Worm (Caenorhabditis elegans) whole organism, L1 larva: ENCODE results near the gene orai-1.

ENCODE experiments used
- C16A3.4 ChIP-seq: fragments of 150-350 bp; optimal IDR thresholded peaks from 2 replicates; lab custom pipeline; 2014; ENCODE audit warnings: missing biosample characterization, missing genetic modification characterization
- F16B12.6 ChIP-seq: fragments of 150-350 bp; optimal IDR thresholded peaks from 2 replicates; lab custom pipeline; 2014; ENCODE audit warnings: missing biosample characterization, missing genetic modification characterization
- Y116A8C.19 ChIP-seq: sonication (generic microtip); optimal IDR thresholded peaks from 2 replicates; lab custom pipeline; 2016; ENCODE audit warnings: missing compliant biosample characterization, missing genetic modification characterization, borderline replicate concordance
- aha-1 ChIP-seq: fragments of 150-350 bp; optimal IDR thresholded peaks from 2 replicates; lab custom pipeline; 2014; ENCODE audit warnings: missing biosample characterization, missing genetic modification characterization
- alr-1 ChIP-seq: fragments of 200-800 bp; sonication (Bioruptor generic); optimal IDR thresholded peaks from 2 replicates; lab custom pipeline; 2018; ENCODE audit warnings: borderline replicate concordance, mild to moderate bottlenecking, missing genetic modification characterization, missing compliant biosample characterization
- aly-2 ChIP-seq: fragments of 150-350 bp; optimal IDR thresholded peaks from 2 replicates; lab custom pipeline; 2014; ENCODE audit warnings: missing biosample characterization, missing genetic modification characterization
- ama-1 ChIP-seq: fragments of 150-350 bp; optimal IDR thresholded peaks from 2 replicates; lab custom pipeline; 2014
- blmp-1 ChIP-seq: fragments of 150-350 bp; optimal IDR thresholded peaks from 2 replicates; lab custom pipeline; 2014; ENCODE audit warnings: missing biosample characterization, missing genetic modification characterization
- ceh-90 ChIP-seq: sonication (generic microtip); optimal IDR thresholded peaks from 2 replicates; lab custom pipeline; 2016; ENCODE audit warnings: missing genetic modification characterization, missing compliant biosample characterization
- ces-1 ChIP-seq: fragments of 150-350 bp; optimal IDR thresholded peaks from 2 replicates; lab custom pipeline; 2014; ENCODE audit warnings: missing biosample characterization, missing genetic modification reagents, missing genetic modification characterization
- dsc-1 ChIP-seq: sonication (generic microtip); optimal IDR thresholded peaks from 2 replicates; lab custom pipeline; 2016; ENCODE audit warnings: mild to moderate bottlenecking, missing genetic modification characterization, missing compliant biosample characterization
- efl-1 ChIP-seq, 4 experiments: fragments of 150-350 bp; optimal IDR thresholded peaks in 3 of 4; peaks in 1 of 4; 1 replicate in 1 of 4; 2 replicates in 3 of 4; lab custom pipeline; 2014; ENCODE audit warnings: missing biosample characterization in 2 of 4, missing genetic modification characterization in 2 of 4, missing genetic modification reagents in 2 of 4
- elt-3 ChIP-seq, 6 experiments: fragments of 150-350 bp in 1 of 6; sonication (generic microtip); optimal IDR thresholded peaks; 2 replicates each; lab custom pipeline; 2017 to 2018; ENCODE audit warnings: missing biosample characterization in 6 of 6, missing genetic modification characterization in 6 of 6, inconsistent platforms in 1 of 6
- ets-5 ChIP-seq: fragments of 200-800 bp; sonication (Bioruptor generic); IDR thresholded peaks from 2 replicates; pipeline ENCODE4 v1.3.6; 2022; ENCODE audit warnings: missing genetic modification characterization, missing compliant biosample characterization
- fkh-10 ChIP-seq: sonication (generic microtip); optimal IDR thresholded peaks from 2 replicates; lab custom pipeline; 2017; ENCODE audit warnings: missing biosample characterization, missing genetic modification reagents, missing genetic modification characterization
- fkh-8 ChIP-seq: sonication (generic microtip); optimal IDR thresholded peaks from 2 replicates; lab custom pipeline; 2016; ENCODE audit warnings: mild to moderate bottlenecking, missing genetic modification characterization, missing compliant biosample characterization
- fos-1 ChIP-seq: fragments of 150-350 bp; optimal IDR thresholded peaks from 2 replicates; lab custom pipeline; 2014; ENCODE audit warnings: missing biosample characterization, missing genetic modification characterization
- grh-1 ChIP-seq: fragments of 200-800 bp; sonication (Bioruptor generic); IDR thresholded peaks from 2 replicates; pipeline ENCODE4 v1.3.6; 2022; ENCODE audit warnings: missing genetic modification reagents, missing genetic modification characterization, missing compliant biosample characterization
- hlh-17 ChIP-seq: fragments of 200-800 bp; sonication (Bioruptor generic); optimal IDR thresholded peaks from 2 replicates; lab custom pipeline; 2018; ENCODE audit warnings: missing genetic modification characterization, mild to moderate bottlenecking, missing compliant biosample characterization, moderate library complexity, borderline replicate concordance
- hpl-2 ChIP-seq: fragments of 150-350 bp; optimal IDR thresholded peaks from 2 replicates; lab custom pipeline; 2014; ENCODE audit warnings: missing biosample characterization, missing genetic modification reagents, missing genetic modification characterization
- lin-13 ChIP-seq: fragments of 150-350 bp; optimal IDR thresholded peaks from 2 replicates; lab custom pipeline; 2014; ENCODE audit warnings: missing biosample characterization, missing genetic modification reagents, missing genetic modification characterization
- lin-14 ChIP-seq: fragments of 200-800 bp; sonication (Bioruptor generic); optimal IDR thresholded peaks from 2 replicates; lab custom pipeline; 2018; ENCODE audit warnings: mild to moderate bottlenecking, missing genetic modification characterization, moderate library complexity, missing compliant biosample characterization
- lin-35 ChIP-seq, 2 experiments: fragments of 150-350 bp; optimal IDR thresholded peaks; 2 replicates each; lab custom pipeline; 2014; ENCODE audit warnings: missing biosample characterization in 2 of 2, missing genetic modification characterization in 2 of 2, missing genetic modification reagents in 2 of 2
- lsy-2 ChIP-seq, 2 experiments: fragments of 150-350 bp; optimal IDR thresholded peaks; 2 replicates each; lab custom pipeline; 2014; ENCODE audit warnings: missing biosample characterization in 2 of 2, missing genetic modification characterization in 2 of 2
- mab-9 ChIP-seq: fragments of 200-800 bp; sonication (Bioruptor generic); IDR thresholded peaks from 2 replicates; pipeline ENCODE4 v1.3.6; 2022; ENCODE audit warnings: missing genetic modification reagents, missing genetic modification characterization, missing compliant biosample characterization
- mep-1 ChIP-seq: fragments of 150-350 bp; optimal IDR thresholded peaks from 2 replicates; lab custom pipeline; 2014; ENCODE audit warnings: missing biosample characterization, missing genetic modification characterization
- nhr-11 ChIP-seq: fragments of 150-350 bp; optimal IDR thresholded peaks from 2 replicates; lab custom pipeline; 2014; ENCODE audit warnings: missing biosample characterization, missing genetic modification characterization
- nhr-12 ChIP-seq: sonication (generic microtip); optimal IDR thresholded peaks from 2 replicates; lab custom pipeline; 2017; ENCODE audit warnings: missing biosample characterization, missing genetic modification characterization
- nhr-20 ChIP-seq: sonication (generic microtip); optimal IDR thresholded peaks from 2 replicates; lab custom pipeline; 2016; ENCODE audit warnings: mild to moderate bottlenecking, missing genetic modification characterization, missing compliant biosample characterization
- nhr-237 ChIP-seq: fragments of 150-350 bp; optimal IDR thresholded peaks from 2 replicates; lab custom pipeline; 2014; ENCODE audit warnings: missing biosample characterization, missing genetic modification characterization
- nhr-47 ChIP-seq: sonication (generic microtip); optimal IDR thresholded peaks from 2 replicates; lab custom pipeline; 2016; ENCODE audit warnings: mild to moderate bottlenecking, missing genetic modification characterization, moderate library complexity, missing compliant biosample characterization
- nhr-71 ChIP-seq: sonication (generic microtip); optimal IDR thresholded peaks from 2 replicates; lab custom pipeline; 2016; ENCODE audit warnings: mild to moderate bottlenecking, missing genetic modification characterization, moderate library complexity, missing compliant biosample characterization
- nhr-76 ChIP-seq: sonication (generic microtip); optimal IDR thresholded peaks from 2 replicates; lab custom pipeline; 2017; ENCODE audit warnings: missing biosample characterization, missing genetic modification characterization
- nhr-77 ChIP-seq: fragments of 150-350 bp; optimal IDR thresholded peaks from 2 replicates; lab custom pipeline; 2014; ENCODE audit warnings: missing biosample characterization, missing genetic modification characterization
- nhr-85 ChIP-seq: sonication (generic microtip); peaks from one replicate; lab custom pipeline; 2016; ENCODE audit warnings: missing genetic modification characterization, inconsistent platforms, missing compliant biosample characterization
- nhr-90 ChIP-seq: sonication (generic microtip); optimal IDR thresholded peaks from 2 replicates; lab custom pipeline; 2016; ENCODE audit warnings: mild to moderate bottlenecking, missing genetic modification characterization, missing compliant biosample characterization; ENCODE audit not compliant: poor library complexity
- rnt-1 ChIP-seq: sonication (generic microtip); optimal IDR thresholded peaks from 2 replicates; lab custom pipeline; 2016; ENCODE audit warnings: mild to moderate bottlenecking, missing genetic modification characterization, moderate library complexity, missing compliant biosample characterization
- snpc-4 ChIP-seq: fragments of 150-350 bp; optimal IDR thresholded peaks from 2 replicates; lab custom pipeline; 2014; ENCODE audit warnings: missing biosample characterization, missing genetic modification characterization
- snu-23 ChIP-seq: sonication (generic microtip); optimal IDR thresholded peaks from 2 replicates; lab custom pipeline; 2016; ENCODE audit warnings: missing genetic modification characterization, missing compliant biosample characterization
- unc-30 ChIP-seq: sonication (generic microtip); optimal IDR thresholded peaks from 2 replicates; lab custom pipeline; 2017; ENCODE audit warnings: missing biosample characterization, missing genetic modification characterization
- unc-86 ChIP-seq: sonication (generic microtip); optimal IDR thresholded peaks from 2 replicates; lab custom pipeline; 2016; ENCODE audit warnings: missing genetic modification characterization, missing compliant biosample characterization
- xbp-1 ChIP-seq: sonication (generic microtip); optimal IDR thresholded peaks from 2 replicates; lab custom pipeline; 2016; ENCODE audit warnings: missing genetic modification characterization, missing compliant biosample characterization
- zag-1 ChIP-seq: fragments of 150-350 bp; optimal IDR thresholded peaks from 2 replicates; lab custom pipeline; 2014; ENCODE audit warnings: missing biosample characterization, missing genetic modification characterization
- zip-4 ChIP-seq: fragments of 200-800 bp; sonication (Bioruptor generic); optimal IDR thresholded peaks from 2 replicates; lab custom pipeline; 2018; ENCODE audit warnings: mild to moderate bottlenecking, missing genetic modification characterization, moderate library complexity, missing compliant biosample characterization
- ztf-4 ChIP-seq: fragments of 150-350 bp; optimal IDR thresholded peaks from 2 replicates; lab custom pipeline; 2014; ENCODE audit warnings: missing biosample characterization, missing genetic modification characterization

orai-1 gene

DNA sequence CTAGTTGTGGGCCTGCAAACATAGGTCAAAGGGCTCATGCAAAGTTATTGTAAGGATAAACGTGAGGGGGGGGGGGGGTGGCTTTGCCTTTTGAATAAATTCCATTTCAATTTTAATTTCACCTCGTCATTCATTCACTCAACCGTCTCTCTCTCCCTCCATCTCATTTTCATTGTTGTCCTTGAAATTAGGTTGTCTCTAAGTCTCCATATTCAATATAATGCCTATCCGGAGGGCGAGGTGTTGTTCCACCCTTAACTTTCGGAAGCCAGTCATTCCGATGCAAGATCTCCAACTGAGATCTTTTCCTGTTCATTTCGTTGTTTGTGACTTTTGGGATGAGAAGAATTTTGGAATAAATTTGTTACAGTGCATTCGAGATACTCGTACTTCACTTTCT lies 10.7 kb downstream of the orai-1 start:
- TF ChIP-seq nhr-20 (tag; lab: Kevin White, UChicago) (peak; percentile 4), blmp-1 (peak; percentile 95), nhr-77 (no peak), hpl-2 (no peak), Y116A8C.19 (tag; lab: Kevin White, UChicago) (no peak), zip-4 (GFP tag; lab: Kevin White, UChicago) (no peak), rnt-1 (tag; lab: Kevin White, UChicago) (no peak), nhr-85 (tag; lab: Kevin White, UChicago) (peak; percentile 76), xbp-1 (tag; lab: Kevin White, UChicago) (no peak), fkh-10 (GFP tag; lab: Kevin White, UChicago) (no peak), lin-13 (GFP tag; lab: Kevin White, UChicago) (no peak), unc-30 (no peak), elt-3 (tag; optimal IDR thresholded peaks at IDR 0.05; lab: Kevin White, UChicago) (no peak), nhr-12 (tag; lab: Kevin White, UChicago) (no peak), dsc-1 (tag; lab: Kevin White, UChicago) (no peak), hlh-17 (no peak), grh-1 (GFP tag; lab: Robert Waterston, UW) (no peak), alr-1 (tag; lab: Kevin White, UChicago) (no peak), nhr-71 (no peak), snpc-4 (tag; lab: Kevin White, UChicago) (no peak), nhr-237 (tag; lab: Kevin White, UChicago) (no peak), unc-86 (tag; lab: Kevin White, UChicago) (no peak), mab-9 (no peak), ama-1 (lab: Kevin White, UChicago) (no peak), nhr-90 (no peak), ztf-4 (no peak), lin-14 (GFP tag; lab: Kevin White, UChicago) (peak; percentile 77), F16B12.6 (tag; lab: Kevin White, UChicago) (no peak), aha-1 (tag; lab: Kevin White, UChicago) (no peak), fos-1 (tag; lab: Kevin White, UChicago) (no peak), mep-1 (tag; lab: Kevin White, UChicago) (peak; percentile 65), fkh-8 (no peak), ces-1 (no peak), zag-1 (tag; lab: Kevin White, UChicago) (no peak), ets-5 (GFP tag; lab: Robert Waterston, UW) (no peak), ceh-90 (tag; lab: Kevin White, UChicago) (no peak), C16A3.4 (no peak), nhr-11 (no peak)

DNA sequence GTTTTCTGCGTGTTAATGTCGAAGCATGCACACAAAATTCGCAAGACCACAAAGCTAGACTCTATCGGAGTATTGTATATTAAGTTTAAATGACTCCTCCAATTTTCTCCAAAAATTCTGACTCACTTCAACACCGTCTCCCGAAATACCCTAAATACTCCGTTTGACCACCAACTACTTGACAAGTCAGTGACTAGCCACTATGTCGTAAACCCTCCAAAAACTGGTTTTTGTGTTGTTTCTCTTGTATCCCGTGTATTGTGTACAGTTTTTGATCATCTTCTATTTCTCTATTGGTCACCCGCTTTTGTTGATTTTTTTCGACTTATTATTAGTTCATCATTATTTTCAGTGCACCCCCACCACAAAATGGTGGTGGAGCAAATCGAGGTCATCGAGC lies 11.8 kb downstream of the orai-1 start, which contains the start of gene C09F5.1:
C09F5.1 (plus strand) TSS at position 353 of the 400 bp plus-strand sequence.
- peak; percentile 16 for TF ChIP-seq nhr-90
- no peak for TF ChIP-seq aly-2 (tag; lab: Kevin White, UChicago)
- peak in 2 of 6 experiments; percentile 34 to 35 for TF ChIP-seq elt-3 (tag; optimal IDR thresholded peaks at IDR 0.05; lab: Kevin White, UChicago)
- TF ChIP-seq grh-1 (GFP tag; lab: Robert Waterston, UW), result peak; percentile 81
- TF ChIP-seq nhr-71, result peak; percentile 15
- TF ChIP-seq nhr-237 (tag; lab: Kevin White, UChicago), result no peak
- TF ChIP-seq snu-23 (GFP tag; lab: Kevin White, UChicago), result peak; percentile 52
- TF ChIP-seq lsy-2 (tag; optimal IDR thresholded peaks at IDR 0.05; lab: Kevin White, UChicago), result peak in 1 of 2 experiments; percentile 16
- peak; percentile 60 for TF ChIP-seq nhr-85 (tag; lab: Kevin White, UChicago)
- TF ChIP-seq nhr-76 (tag; lab: Kevin White, UChicago), result no peak
- TF ChIP-seq lin-35 (GFP tag; optimal IDR thresholded peaks at IDR 0.05; lab: Kevin White, UChicago), result peak in 1 of 2 experiments; percentile 37
- no peak for TF ChIP-seq efl-1 (optimal IDR thresholded peaks at IDR 0.05; lab: Kevin White, UChicago)
- peak in 1 of 2 experiments; percentile 45 for TF ChIP-seq efl-1 (GFP tag; optimal IDR thresholded peaks at IDR 0.05 in 1 of 2; lab: Kevin White, UChicago)
- TF ChIP-seq blmp-1, result peak; percentile 66
- TF ChIP-seq ets-5 (GFP tag; lab: Robert Waterston, UW), result no peak
- peak; percentile 62 for TF ChIP-seq lin-14 (GFP tag; lab: Kevin White, UChicago)
- TF ChIP-seq nhr-20 (tag; lab: Kevin White, UChicago), result peak; percentile 18
- peak; percentile 24 for TF ChIP-seq C16A3.4
- peak; percentile 1 for TF ChIP-seq nhr-47 (tag; lab: Kevin White, UChicago)
- TF ChIP-seq, all 84 proteins: peak for 14
